Fruit fly (Drosophila melanogaster): ENCODE data around the gene CG7655.
A peak's percentile ranks its signal among the peaks of the same experiment; 100 is the strongest.

The CG7655 gene

dm6 chr3R:17699891-17700487, 17.5 kb downstream of the CG7655 start (continued):
- TF ChIP-seq Chrac-16 (GFP tag; optimal IDR thresholded peaks at IDR 0.05) (no peak), NK7.1 (GFP tag; optimal IDR thresholded peaks at IDR 0.05) (no peak), NFAT (GFP tag; IDR thresholded peaks at IDR 0.05) (no peak), CG12942 (GFP tag; optimal IDR thresholded peaks at IDR 0.05) (no peak), CG18262 (tag; optimal IDR thresholded peaks at IDR 0.05) (no peak), CG11504 (tag; optimal IDR thresholded peaks at IDR 0.05) (no peak), CG8359 (GFP tag; optimal IDR thresholded peaks at IDR 0.05; ENCODE audit: borderline replicate concordance) (no peak), chinmo (GFP tag; IDR thresholded peaks at IDR 0.05; ENCODE audit: partially characterized antibody) (peak; percentile 84), jing (GFP tag; optimal IDR thresholded peaks at IDR 0.05) (no peak), CG7839 (tag; optimal IDR thresholded peaks at IDR 0.05) (no peak), Tbp (GFP tag; optimal IDR thresholded peaks at IDR 0.05) (no peak), gt (GFP tag; IDR thresholded peaks at IDR 0.05) (no peak), CG8290 (GFP tag; optimal IDR thresholded peaks at IDR 0.05) (no peak), CG8290 (tag; optimal IDR thresholded peaks at IDR 0.05) (no peak), CG12299 (tag; optimal IDR thresholded peaks at IDR 0.05) (no peak), CG4424 (GFP tag; optimal IDR thresholded peaks at IDR 0.05) (no peak), Dbx (GFP tag; IDR thresholded peaks at IDR 0.05) (no peak), CG11696 (GFP tag; IDR thresholded peaks at IDR 0.05) (no peak), CG15479 (GFP tag; optimal IDR thresholded peaks at IDR 0.05) (no peak), CG31388 (GFP tag; optimal IDR thresholded peaks at IDR 0.05) (no peak), CG8281 (tag; optimal IDR thresholded peaks at IDR 0.05) (no peak), dimm (GFP tag; IDR thresholded peaks at IDR 0.05) (no peak), ftz-f1 (GFP tag; optimal IDR thresholded peaks at IDR 0.05) (peak; percentile 50), CG12769 (tag; optimal IDR thresholded peaks at IDR 0.05) (no peak)

- peak; percentile 96 for TF ChIP-seq D19B (GFP tag; optimal IDR thresholded peaks at IDR 0.05)
- peak; percentile 95 for TF ChIP-seq Usf (GFP tag; optimal IDR thresholded peaks at IDR 0.05)
- TF ChIP-seq grau (tag; optimal IDR thresholded peaks at IDR 0.05), result peak; percentile 99
- peak; percentile 60 for TF ChIP-seq Hmx (GFP tag; optimal IDR thresholded peaks at IDR 0.05)
- TF ChIP-seq Aef1 (GFP tag; IDR thresholded peaks at IDR 0.05), result peak; percentile 97
- peak; percentile 98 for TF ChIP-seq ranshi (GFP tag; IDR thresholded peaks at IDR 0.05)
- TF ChIP-seq shn (GFP tag; optimal IDR thresholded peaks at IDR 0.05), result peak; percentile 38
- peak; percentile 98 for TF ChIP-seq CG11504 (tag; optimal IDR thresholded peaks at IDR 0.05)
- no peak for TF ChIP-seq Lhr (GFP tag; optimal IDR thresholded peaks at IDR 0.05)
- peak; percentile 45 for TF ChIP-seq her (GFP tag; optimal IDR thresholded peaks at IDR 0.05)
- peak; percentile 98 for TF ChIP-seq Awh (GFP tag; IDR thresholded peaks at IDR 0.05)
- TF ChIP-seq bcd (GFP tag; optimal IDR thresholded peaks at IDR 0.05), result peak; percentile 98
- TF ChIP-seq Atf3 (GFP tag; optimal IDR thresholded peaks at IDR 0.05), result peak; percentile 42
- TF ChIP-seq ac (GFP tag; optimal IDR thresholded peaks at IDR 0.05), result peak; percentile 78
- TF ChIP-seq Hr3 (GFP tag; optimal IDR thresholded peaks at IDR 0.05), result peak; percentile 99
- TF ChIP-seq prd (optimal IDR thresholded peaks at IDR 0.05), result no peak
- TF ChIP-seq prd (GFP tag; IDR thresholded peaks at IDR 0.05), result peak; percentile 98
- TF ChIP-seq NfI (GFP tag; optimal IDR thresholded peaks at IDR 0.05), result peak; percentile 98
- TF ChIP-seq dmrt11E (tag; optimal IDR thresholded peaks at IDR 0.05), result peak; percentile 94
- TF ChIP-seq CG10431 (GFP tag; optimal IDR thresholded peaks at IDR 0.05), result peak; percentile 97
- TF ChIP-seq CG2199 (GFP tag; IDR thresholded peaks at IDR 0.05), result peak; percentile 88
- TF ChIP-seq zen2 (GFP tag; IDR thresholded peaks at IDR 0.05; ENCODE audit: partially characterized antibody), result no peak
- peak; percentile 95 for TF ChIP-seq C15 (GFP tag; IDR thresholded peaks at IDR 0.05)
- no peak for TF ChIP-seq yki (optimal IDR thresholded peaks at IDR 0.05)
- peak; percentile 98 for TF ChIP-seq lmd (GFP tag; IDR thresholded peaks at IDR 0.05)
- TF ChIP-seq fd102C (GFP tag; optimal IDR thresholded peaks at IDR 0.05), result no peak
- TF ChIP-seq zen (tag; optimal IDR thresholded peaks at IDR 0.05), result peak; percentile 93
- peak; percentile 70 for TF ChIP-seq CG12744 (GFP tag; optimal IDR thresholded peaks at IDR 0.05)
Measured at dm6 chr3R:17700488-17701130, 18.1 kb downstream of the CG7655 start.
